Worm (Caenorhabditis elegans) whole organism, early embryonic: ENCODE measurements around the gene math-48.

Experiments used
- aly-1 ChIP-seq: sonication (generic microtip); optimal IDR thresholded peaks from 2 replicates; lab custom pipeline; 2016; ENCODE audit warnings: missing genetic modification characterization, missing compliant biosample characterization
- ama-1 ChIP-seq: fragments of 150-350 bp; optimal IDR thresholded peaks from 2 replicates; lab custom pipeline; 2014
- hmbx-1 ChIP-seq: sonication (generic microtip); optimal IDR thresholded peaks from 2 replicates; lab custom pipeline; 2016; ENCODE audit warnings: mild to moderate bottlenecking, missing genetic modification characterization, missing compliant biosample characterization
- scrt-1 ChIP-seq: fragments of 200-800 bp; sonication (Bioruptor generic); IDR thresholded peaks from 2 replicates; pipeline ENCODE4 v1.3.6; 2022; ENCODE audit warnings: missing genetic modification characterization, missing compliant biosample characterization

- TF ChIP-seq ama-1 (lab: Kevin White, UChicago): no peak
- TF ChIP-seq scrt-1 (GFP tag; lab: Robert Waterston, UW): no peak
- TF ChIP-seq hmbx-1: no peak
- no peak for TF ChIP-seq aly-1 (tag; lab: Kevin White, UChicago)
Observed at ce11 chrII:1897936-1898335, 48.4 kb downstream of the math-48 start, which contains the start of gene C46F9.6.
